Fruit fly (Drosophila melanogaster) whole organism, embryonic: ENCODE measurements around the gene CG15483.

ENCODE experiments used
- Atf-2 ChIP-seq: fragments of 200-800 bp; sonication (Bioruptor generic); optimal IDR thresholded peaks from 2 replicates; lab custom pipeline; 2016; ENCODE audit warnings: missing biosample characterization, missing genetic modification characterization
- CG14441 ChIP-seq: fragments of 200-800 bp; sonication (Bioruptor generic); IDR thresholded peaks from 2 replicates; pipeline ENCODE4 v1.3.6; 2022; ENCODE audit warnings: missing biosample characterization, missing genetic modification characterization
- CG15073 ChIP-seq: fragments of 200-800 bp; sonication (Bioruptor generic); optimal IDR thresholded peaks from 2 replicates; lab custom pipeline; 2016; ENCODE audit warnings: missing biosample characterization, missing genetic modification characterization
- CG1602 ChIP-seq: fragments of 200-800 bp; sonication (Bioruptor generic); optimal IDR thresholded peaks from 3 replicates; lab custom pipeline; 2016; ENCODE audit warnings: missing biosample characterization, missing genetic modification characterization
- CG16813 ChIP-seq: fragments of 200-800 bp; sonication (Bioruptor generic); IDR thresholded peaks from 3 replicates; pipeline ENCODE4 v1.3.6; 2022; ENCODE audit warnings: missing biosample characterization, missing genetic modification characterization; ENCODE audit not compliant: partially characterized antibody
- CG17328 ChIP-seq: fragments of 200-800 bp; sonication (Bioruptor generic); IDR thresholded peaks from 2 replicates; pipeline ENCODE4 v1.3.6; 2022; ENCODE audit warnings: missing biosample characterization, missing genetic modification characterization
- CG17612 ChIP-seq: fragments of 200-800 bp; sonication (Bioruptor generic); IDR thresholded peaks from 2 replicates; pipeline ENCODE4 v1.3.6; 2022; ENCODE audit warnings: missing biosample characterization, missing genetic modification characterization
- CG18011 ChIP-seq: fragments of 200-800 bp; sonication (Bioruptor generic); optimal IDR thresholded peaks from 2 replicates; lab custom pipeline; 2017; ENCODE audit warnings: missing biosample characterization, missing genetic modification characterization, mild to moderate bottlenecking, moderate library complexity, missing genotype
- CG18599 ChIP-seq: fragments of 200-800 bp; sonication (Bioruptor generic); optimal IDR thresholded peaks from 3 replicates; lab custom pipeline; 2017; ENCODE audit warnings: missing biosample characterization, missing genetic modification characterization, mild to moderate bottlenecking, moderate library complexity, missing genetic modification reagents
- CG2712 ChIP-seq: fragments of 200-800 bp; optimal IDR thresholded peaks from 3 replicates; lab custom pipeline; 2019; ENCODE audit warnings: missing biosample characterization, mild to moderate bottlenecking, missing genetic modification characterization, moderate library complexity
- CG3163 ChIP-seq: fragments of 200-800 bp; sonication (Bioruptor generic); optimal IDR thresholded peaks from 3 replicates; lab custom pipeline; 2016; ENCODE audit warnings: missing biosample characterization, missing genetic modification characterization
- CG4617 ChIP-seq: fragments of 200-800 bp; sonication (Bioruptor generic); optimal IDR thresholded peaks from 3 replicates; lab custom pipeline; 2016; ENCODE audit warnings: missing biosample characterization, missing genetic modification characterization, borderline replicate concordance
- CG4730 ChIP-seq: fragments of 200-800 bp; sonication (Bioruptor generic); IDR thresholded peaks from 2 replicates; pipeline ENCODE4 v1.3.6; 2022; ENCODE audit warnings: missing biosample characterization, missing genetic modification characterization
- CG6254 ChIP-seq: fragments of 200-800 bp; sonication (Bioruptor generic); optimal IDR thresholded peaks from 3 replicates; lab custom pipeline; 2017; ENCODE audit warnings: mild to moderate bottlenecking, missing biosample characterization, missing genetic modification reagents, missing genetic modification characterization
- CG8944 ChIP-seq: fragments of 200-800 bp; sonication (Bioruptor generic); optimal IDR thresholded peaks from 3 replicates; lab custom pipeline; 2016; ENCODE audit warnings: missing biosample characterization, missing genetic modification characterization
- Dek ChIP-seq: fragments of 200-800 bp; sonication (Bioruptor generic); optimal IDR thresholded peaks from 3 replicates; lab custom pipeline; 2019; ENCODE audit warnings: missing biosample characterization, mild to moderate bottlenecking, missing genetic modification characterization, moderate library complexity
- Dfd ChIP-seq, 2 experiments: fragments of >200 bp; optimal IDR thresholded peaks; 2 replicates each; lab custom pipeline; 2017; ENCODE audit warnings: missing biosample characterization in 2 of 2, missing genetic modification characterization in 2 of 2
- H15 ChIP-seq: fragments of 200-800 bp; sonication (Bioruptor generic); IDR thresholded peaks from 3 replicates; pipeline ENCODE4 v1.3.6; 2022; ENCODE audit warnings: missing biosample characterization, missing genetic modification characterization
- Kr ChIP-seq: fragments of 200-800 bp; sonication (Bioruptor generic); optimal IDR thresholded peaks from 2 replicates; lab custom pipeline; 2017; ENCODE audit warnings: missing biosample characterization, mild to moderate bottlenecking, missing genetic modification characterization
- Myb ChIP-seq: fragments of 200-800 bp; sonication (Bioruptor generic); optimal IDR thresholded peaks from 2 replicates; lab custom pipeline; 2016; ENCODE audit warnings: missing biosample characterization, missing genetic modification characterization
- NfI ChIP-seq: fragments of 200-800 bp; sonication (Bioruptor generic); optimal IDR thresholded peaks from 3 replicates; lab custom pipeline; 2018; ENCODE audit warnings: missing biosample characterization, mild to moderate bottlenecking, missing genetic modification characterization, moderate library complexity
- Rx ChIP-seq: fragments of 200-800 bp; sonication (Bioruptor generic); IDR thresholded peaks from 2 replicates; pipeline ENCODE4 v1.3.6; 2022; ENCODE audit warnings: missing biosample characterization, missing genetic modification characterization
- Scr ChIP-seq: fragments of 200-800 bp; sonication (Bioruptor generic); IDR thresholded peaks from 2 replicates; pipeline ENCODE4 v1.3.6; 2022; ENCODE audit warnings: missing biosample characterization, missing genetic modification characterization; ENCODE audit not compliant: partially characterized antibody
- Tbp ChIP-seq: fragments of >200 bp; optimal IDR thresholded peaks from 2 replicates; lab custom pipeline; 2018; ENCODE audit warnings: missing biosample characterization, missing genetic modification characterization
- abd-A ChIP-seq: fragments of 200-800 bp; sonication (Bioruptor generic); optimal IDR thresholded peaks from 3 replicates; lab custom pipeline; 2019; ENCODE audit warnings: missing biosample characterization, mild to moderate bottlenecking, missing genetic modification characterization, moderate library complexity
- ato ChIP-seq: fragments of 200-800 bp; sonication (Bioruptor generic); IDR thresholded peaks from 2 replicates; pipeline ENCODE4 v1.3.6; 2022; ENCODE audit warnings: missing biosample characterization, missing genetic modification characterization; ENCODE audit not compliant: partially characterized antibody
- cad ChIP-seq: fragments of >200 bp; optimal IDR thresholded peaks from 2 replicates; lab custom pipeline; 2017; ENCODE audit warnings: missing biosample characterization, missing genetic modification characterization
- chif ChIP-seq, 2 experiments: fragments of 200-800 bp; sonication (Bioruptor generic); optimal IDR thresholded peaks; 3 replicates each; lab custom pipeline; 2016; ENCODE audit warnings: missing biosample characterization in 2 of 2, missing genetic modification characterization in 2 of 2
- crp ChIP-seq, 2 experiments: fragments of 200-800 bp; sonication (Bioruptor generic); optimal IDR thresholded peaks; 2 replicates in 1 of 2; 3 replicates in 1 of 2; lab custom pipeline; 2017; ENCODE audit warnings: missing biosample characterization in 2 of 2, missing genetic modification characterization in 2 of 2, mild to moderate bottlenecking in 1 of 2, moderate library complexity in 1 of 2
- dan ChIP-seq: fragments of 200-800 bp; sonication (Bioruptor generic); IDR thresholded peaks from 2 replicates; pipeline ENCODE4 v1.3.6; 2022; ENCODE audit warnings: missing biosample characterization, missing genetic modification characterization
- dmrt11E ChIP-seq: fragments of 200-800 bp; sonication (Bioruptor generic); optimal IDR thresholded peaks from 3 replicates; lab custom pipeline; 2018; ENCODE audit warnings: missing biosample characterization, mild to moderate bottlenecking, missing genetic modification characterization, moderate library complexity
- dysf ChIP-seq: fragments of 200-800 bp; sonication (Bioruptor generic); IDR thresholded peaks from 3 replicates; pipeline ENCODE4 v1.3.6; 2022; ENCODE audit warnings: missing biosample characterization, missing genetic modification characterization
- en ChIP-seq: fragments of 200-800 bp; sonication (Bioruptor generic); optimal IDR thresholded peaks from 2 replicates; lab custom pipeline; 2016; ENCODE audit warnings: missing biosample characterization, missing genetic modification characterization
- klu ChIP-seq: fragments of 200-800 bp; sonication (Bioruptor generic); IDR thresholded peaks from 2 replicates; pipeline ENCODE4 v1.3.6; 2022; ENCODE audit warnings: missing biosample characterization, missing genetic modification characterization
- knrl ChIP-seq: fragments of 200-800 bp; sonication (Bioruptor generic); IDR thresholded peaks from 3 replicates; pipeline ENCODE4 v1.3.6; 2022; ENCODE audit warnings: missing biosample characterization, missing genetic modification characterization; ENCODE audit not compliant: partially characterized antibody
- mirr ChIP-seq: fragments of 200-800 bp; sonication (Bioruptor generic); optimal IDR thresholded peaks from 3 replicates; lab custom pipeline; 2018; ENCODE audit warnings: missing biosample characterization, mild to moderate bottlenecking, missing genetic modification characterization
- mld ChIP-seq: fragments of 200-800 bp; sonication (Bioruptor generic); IDR thresholded peaks from 3 replicates; pipeline ENCODE4 v1.3.6; 2022; ENCODE audit warnings: missing biosample characterization, missing genetic modification characterization; ENCODE audit not compliant: partially characterized antibody
- odd ChIP-seq: fragments of 200-800 bp; sonication (Bioruptor generic); optimal IDR thresholded peaks from 2 replicates; lab custom pipeline; 2017; ENCODE audit warnings: missing biosample characterization, mild to moderate bottlenecking, missing genetic modification characterization
- pan ChIP-seq, 4 experiments: fragments of >200 bp in 3 of 4; fragments of 200-800 bp in 1 of 4; sonication (Bioruptor generic) in 1 of 4; optimal IDR thresholded peaks in 3 of 4; IDR thresholded peaks in 1 of 4; 2 replicates each; pipeline versions ENCODE4 v1.3.6 to Lab custom; 2017 to 2022; ENCODE audit warnings: missing biosample characterization in 2 of 4, missing genetic modification characterization in 2 of 4, mixed read lengths in 1 of 4
- pnt ChIP-seq: fragments of 200-800 bp; sonication (Bioruptor generic); optimal IDR thresholded peaks from 3 replicates; lab custom pipeline; 2016; ENCODE audit warnings: missing biosample characterization, missing genetic modification characterization
- pros ChIP-seq: fragments of 200-800 bp; sonication (Bioruptor generic); optimal IDR thresholded peaks from 3 replicates; lab custom pipeline; 2019; ENCODE audit warnings: missing biosample characterization, mild to moderate bottlenecking, missing genetic modification characterization, moderate library complexity
- psq ChIP-seq: fragments of 200-800 bp; sonication (Bioruptor generic); optimal IDR thresholded peaks from 2 replicates; lab custom pipeline; 2017; ENCODE audit warnings: missing biosample characterization, missing genetic modification characterization
- rib ChIP-seq: fragments of 200-800 bp; sonication (Bioruptor generic); IDR thresholded peaks from 2 replicates; pipeline ENCODE4 v1.3.6; 2022; ENCODE audit warnings: missing biosample characterization, missing genetic modification characterization
- slbo ChIP-seq: fragments of 200-800 bp; sonication (Bioruptor generic); IDR thresholded peaks from 2 replicates; pipeline ENCODE4 v1.3.6; 2022; ENCODE audit warnings: missing biosample characterization, missing genetic modification characterization
- tx ChIP-seq: fragments of 200-800 bp; sonication (Bioruptor generic); optimal IDR thresholded peaks from 2 replicates; lab custom pipeline; 2016; ENCODE audit warnings: missing biosample characterization, missing genetic modification characterization
- wor ChIP-seq: fragments of 200-800 bp; sonication (Bioruptor generic); IDR thresholded peaks from 2 replicates; pipeline ENCODE4 v1.3.6; 2022; ENCODE audit warnings: missing biosample characterization, missing genetic modification characterization
- zen2 ChIP-seq: fragments of 200-800 bp; sonication (Bioruptor generic); IDR thresholded peaks from 3 replicates; pipeline ENCODE4 v1.3.6; 2022; ENCODE audit warnings: missing biosample characterization, missing genetic modification characterization; ENCODE audit not compliant: partially characterized antibody

CG15483 gene

DNA sequence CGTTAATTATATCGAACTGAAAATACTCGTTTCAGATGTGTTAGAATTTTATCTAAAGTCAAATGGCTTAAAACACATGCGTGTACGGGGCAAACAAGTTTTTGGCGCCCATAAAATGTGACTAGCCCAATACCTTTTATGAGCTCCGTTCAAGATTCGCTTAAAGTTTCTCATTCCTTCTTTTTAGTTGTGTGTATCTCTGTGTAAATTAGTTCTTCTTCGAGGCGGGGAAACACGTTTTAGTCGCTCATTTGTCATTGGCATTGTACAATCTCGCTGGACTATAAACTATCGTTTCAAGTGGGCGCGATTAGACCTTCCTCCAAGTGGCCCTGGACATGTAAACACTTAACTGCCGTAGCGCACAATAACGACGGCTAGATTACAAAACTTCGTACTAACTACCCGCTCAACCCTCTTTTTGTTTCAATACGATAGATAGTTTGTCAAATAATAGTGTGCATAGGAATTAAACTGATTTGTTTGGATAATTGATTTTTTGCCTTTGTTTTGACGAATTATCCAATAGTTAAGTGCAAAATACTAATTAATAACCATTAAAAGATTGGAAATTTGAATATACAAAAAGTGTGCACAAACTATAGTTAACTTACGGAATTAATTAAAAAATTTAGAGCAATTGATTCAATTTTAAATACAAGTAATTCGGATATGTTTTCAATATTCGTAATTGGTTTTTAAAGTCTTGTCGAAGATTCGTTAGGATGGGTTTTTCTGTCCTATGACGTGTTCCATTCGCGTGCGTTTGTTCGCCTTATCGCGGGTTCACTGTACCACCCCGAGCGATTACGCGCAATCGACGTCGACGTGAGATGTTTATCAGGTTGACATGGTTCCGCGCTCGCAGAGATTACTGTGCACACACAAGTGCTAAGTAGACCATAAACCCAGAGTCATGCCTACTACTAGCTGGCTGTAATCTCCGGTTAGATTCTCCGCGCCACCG is 40.9 kb downstream of the CG15483 start (continued):
- peak; percentile 26; the same call in 1 of the 2 replicates for TF ChIP-seq Rx (GFP tag; lab: Robert Waterston, UW)
- no peak for TF ChIP-seq ato (GFP tag; lab: Robert Waterston, UW)
- no peak for TF ChIP-seq dan (GFP tag; lab: Robert Waterston, UW)
- TF ChIP-seq mld (GFP tag; lab: Robert Waterston, UW), result no peak
- TF ChIP-seq CG1602 (GFP tag; lab: Kevin White, UChicago), result no peak
- TF ChIP-seq Tbp (GFP tag; lab: Kevin White, UChicago), result no peak
- TF ChIP-seq NfI (GFP tag; lab: Kevin White, UChicago), result peak; percentile 17
- no peak for TF ChIP-seq psq (GFP tag; lab: Kevin White, UChicago)
- peak; percentile 10 for TF ChIP-seq pnt (GFP tag; lab: Kevin White, UChicago)
- no peak for TF ChIP-seq Kr (GFP tag; lab: Kevin White, UChicago)
- TF ChIP-seq Atf-2 (GFP tag; lab: Kevin White, UChicago), result no peak
- TF ChIP-seq crp (GFP tag; optimal IDR thresholded peaks at IDR 0.05; lab: Kevin White, UChicago), result no peak
- TF ChIP-seq wor (GFP tag; lab: Robert Waterston, UW), result no peak
- no peak for TF ChIP-seq zen2 (GFP tag; lab: Robert Waterston, UW)
- TF ChIP-seq pros (GFP tag; lab: Kevin White, UChicago), result no peak
- TF ChIP-seq CG15073 (GFP tag; lab: Kevin White, UChicago), result no peak
- TF ChIP-seq tx (GFP tag; lab: Kevin White, UChicago), result no peak
- TF ChIP-seq CG17612 (GFP tag; lab: Robert Waterston, UW), result 0 out of 2 replicates have a peak, but pooled peaks have one; percentile 9
- TF ChIP-seq CG18599 (GFP tag; lab: Kevin White, UChicago), result peak; percentile 71
- TF ChIP-seq dysf (GFP tag; lab: Robert Waterston, UW), result peak; percentile 58; the same call in 2 of the 3 replicates
- TF ChIP-seq pan (optimal IDR thresholded peaks at IDR 0.05; lab: Kevin White, UChicago), result no peak
- peak in 1 of 2 experiments; percentile 51 for TF ChIP-seq pan (GFP tag; optimal IDR thresholded peaks at IDR 0.05 in 1 of 2, IDR thresholded peaks at IDR 0.05 in 1 of 2)
- TF ChIP-seq knrl (GFP tag; lab: Robert Waterston, UW), result no peak
- peak; percentile 14 for TF ChIP-seq odd (GFP tag; lab: Kevin White, UChicago)
- TF ChIP-seq klu, result no peak
- no peak for TF ChIP-seq CG8944
- TF ChIP-seq CG6254 (GFP tag; lab: Kevin White, UChicago), result peak; percentile 3
- TF ChIP-seq CG2712, result peak; percentile 65
- no peak for TF ChIP-seq CG17328 (GFP tag; lab: Robert Waterston, UW)
- peak; percentile 17; the same call in 1 of the 2 replicates for TF ChIP-seq rib (GFP tag; lab: Robert Waterston, UW)
- peak; percentile 48; the same call in 1 of the 2 replicates for TF ChIP-seq CG4730
- TF ChIP-seq CG18011, result no peak
- peak; percentile 92 for TF ChIP-seq mirr
- no peak for TF ChIP-seq Myb
- no peak for TF ChIP-seq en (GFP tag; lab: Kevin White, UChicago)
- no peak for TF ChIP-seq cad (GFP tag; lab: Kevin White, UChicago)
- TF ChIP-seq chif (GFP tag; optimal IDR thresholded peaks at IDR 0.05; lab: Kevin White, UChicago), result no peak
- no peak for TF ChIP-seq CG4617 (GFP tag; lab: Kevin White, UChicago)
- peak; percentile 75 for TF ChIP-seq abd-A
- no peak for TF ChIP-seq CG16813
- no peak for TF ChIP-seq Dek
- no peak for TF ChIP-seq Scr (GFP tag; lab: Robert Waterston, UW)
- TF ChIP-seq CG14441, result peak; percentile 55
- 0 out of 3 replicates have a peak, but pooled peaks have one; percentile 69 for TF ChIP-seq H15
- no peak for TF ChIP-seq Dfd (GFP tag; optimal IDR thresholded peaks at IDR 0.05; lab: Kevin White, UChicago)
- TF ChIP-seq slbo (GFP tag; lab: Robert Waterston, UW), result peak; percentile 62
- TF ChIP-seq CG3163 (GFP tag; lab: Kevin White, UChicago), result no peak
- TF ChIP-seq dmrt11E (tag; lab: Kevin White, UChicago), result no peak
